Fruit fly (Drosophila melanogaster): Measurements from ENCODE around the gene CG2991.
A peak's percentile ranks its signal among the peaks of the same experiment; 100 is the strongest.

The CG2991 gene

DNA sequence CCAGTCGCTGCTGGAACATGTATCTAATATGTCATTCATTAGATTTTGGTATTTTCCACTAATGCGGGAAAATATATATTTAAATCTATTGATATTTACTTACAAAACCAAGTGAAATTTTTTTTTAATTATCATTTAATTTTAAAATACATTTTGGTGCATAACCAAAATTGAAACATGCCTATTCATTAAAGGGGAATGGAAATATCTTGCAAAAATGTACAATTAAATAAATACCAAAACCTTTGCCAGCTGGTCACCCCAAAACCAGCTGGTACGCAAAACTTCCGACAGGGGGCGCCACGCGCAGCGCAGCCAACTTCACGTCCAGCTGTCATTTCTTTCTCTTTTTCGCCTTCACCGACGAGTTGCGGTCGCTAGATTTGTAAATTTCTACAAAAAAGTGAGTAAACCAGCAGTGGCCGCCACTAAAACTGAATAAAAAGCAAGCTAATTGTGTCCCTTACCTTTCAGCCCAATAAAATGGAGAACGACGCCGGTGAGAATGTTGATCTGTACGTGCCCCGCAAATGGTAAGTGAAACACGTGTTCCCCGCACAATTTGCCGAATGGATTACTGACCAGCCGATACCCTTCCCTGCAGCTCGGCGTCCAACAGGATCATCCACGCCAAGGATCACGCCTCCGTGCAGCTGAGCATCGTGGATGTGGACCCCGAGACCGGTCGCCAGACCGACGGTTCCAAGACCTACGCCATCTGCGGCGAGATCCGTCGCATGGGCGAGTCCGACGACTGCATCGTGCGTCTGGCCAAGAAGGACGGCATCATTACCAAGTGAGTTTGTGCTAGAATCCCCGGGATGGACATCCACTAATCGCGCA, 970 bp upstream of the CG2991 start, which contains the start of the genes CG3104 and RpS21 (continued):
- TF ChIP-seq Dip2 (GFP tag; IDR thresholded peaks at IDR 0.05) (no peak), CG13424 (tag; optimal IDR thresholded peaks at IDR 0.05) (peak; percentile 79), Gsc (GFP tag; IDR thresholded peaks at IDR 0.05) (no peak), Stat92E (GFP tag; optimal IDR thresholded peaks at IDR 0.05) (peak in 1 of 3 experiments; percentile 72), CG11560 (tag; IDR thresholded peaks at IDR 0.05) (peak; percentile 51; the same call in 2 of the 3 replicates), kay (GFP tag; optimal IDR thresholded peaks at IDR 0.05) (no peak), Hand (GFP tag; optimal IDR thresholded peaks at IDR 0.05) (peak; percentile 15), CG34224 (GFP tag; IDR thresholded peaks at IDR 0.05; ENCODE audit: partially characterized antibody) (no peak; the same call in 2 of the 3 replicates), Hr3 (GFP tag; optimal IDR thresholded peaks at IDR 0.05) (peak; percentile 73), Rfx (GFP tag; IDR thresholded peaks at IDR 0.05) (peak; percentile 97), Meics (GFP tag; optimal IDR thresholded peaks at IDR 0.05) (peak; percentile 92), CG12219 (GFP tag; optimal IDR thresholded peaks at IDR 0.05) (peak; percentile 61), CrebB (tag; optimal IDR thresholded peaks at IDR 0.05) (peak; percentile 76), tin (GFP tag; optimal IDR thresholded peaks at IDR 0.05) (peak; percentile 85), ato (GFP tag; IDR thresholded peaks at IDR 0.05; ENCODE audit: partially characterized antibody) (no peak), CG11695 (GFP tag; IDR thresholded peaks at IDR 0.05) (no peak), CG9609 (GFP tag; optimal IDR thresholded peaks at IDR 0.05) (peak; percentile 73), Aef1 (GFP tag; IDR thresholded peaks at IDR 0.05) (peak; percentile 88), CG9817 (tag; optimal IDR thresholded peaks at IDR 0.05) (peak; percentile 86), hth (optimal IDR thresholded peaks at IDR 0.05) (no peak), gce (GFP tag; IDR thresholded peaks at IDR 0.05) (peak; percentile 83; the same call in 2 of the 3 replicates), toy (GFP tag; IDR thresholded peaks at IDR 0.05) (peak; percentile 80; the same call in 1 of the 2 replicates), CG31388 (GFP tag; optimal IDR thresholded peaks at IDR 0.05) (peak; percentile 74), CG14710 (tag; optimal IDR thresholded peaks at IDR 0.05) (peak; percentile 91), Oaz (GFP tag; IDR thresholded peaks at IDR 0.05) (peak; percentile 75), CG2129 (GFP tag; IDR thresholded peaks at IDR 0.05; ENCODE audit: partially characterized antibody) (no peak), Sox100B (GFP tag; optimal IDR thresholded peaks at IDR 0.05) (peak; percentile 81), NK7.1 (GFP tag; optimal IDR thresholded peaks at IDR 0.05) (peak; percentile 73), exex (tag; optimal IDR thresholded peaks at IDR 0.05) (peak; percentile 29), CG8388 (GFP tag; optimal IDR thresholded peaks at IDR 0.05) (peak; percentile 55), Ptx1 (GFP tag; IDR thresholded peaks at IDR 0.05) (peak; percentile 87), Nf-YB (GFP tag; optimal IDR thresholded peaks at IDR 0.05) (peak; percentile 65), PHDP (tag; optimal IDR thresholded peaks at IDR 0.05) (peak; percentile 57), slou (GFP tag; optimal IDR thresholded peaks at IDR 0.05) (peak; percentile 82), CG31224 (GFP tag; IDR thresholded peaks at IDR 0.05) (peak; percentile 75), kni (GFP tag; optimal IDR thresholded peaks at IDR 0.05) (peak; percentile 87), CG2712 (tag; optimal IDR thresholded peaks at IDR 0.05) (peak; percentile 83), CG10543 (GFP tag; optimal IDR thresholded peaks at IDR 0.05) (peak; percentile 95), CG15479 (GFP tag; optimal IDR thresholded peaks at IDR 0.05) (peak; percentile 7), Ets97D (GFP tag; optimal IDR thresholded peaks at IDR 0.05) (peak; percentile 98), CG6854 (GFP tag; optimal IDR thresholded peaks at IDR 0.05) (peak; percentile 72), CG17186 (GFP tag; optimal IDR thresholded peaks at IDR 0.05) (peak; percentile 81), CG7928 (GFP tag; optimal IDR thresholded peaks at IDR 0.05) (peak; percentile 68), pan (optimal IDR thresholded peaks at IDR 0.05) (no peak), pan (GFP tag; optimal IDR thresholded peaks at IDR 0.05 in 1 of 2, IDR thresholded peaks at IDR 0.05 in 1 of 2) (peak in 1 of 2 experiments; percentile 85), z (GFP tag; IDR thresholded peaks at IDR 0.05) (no peak), CG1603 (tag; optimal IDR thresholded peaks at IDR 0.05) (peak; percentile 75), CG9932 (GFP tag; IDR thresholded peaks at IDR 0.05) (peak; percentile 93), Dad (GFP tag; optimal IDR thresholded peaks at IDR 0.05) (peak; percentile 77)

All from whole organism, embryonic.